Fruit fly (Drosophila melanogaster): ENCODE data around the gene CG31278.

DNA sequence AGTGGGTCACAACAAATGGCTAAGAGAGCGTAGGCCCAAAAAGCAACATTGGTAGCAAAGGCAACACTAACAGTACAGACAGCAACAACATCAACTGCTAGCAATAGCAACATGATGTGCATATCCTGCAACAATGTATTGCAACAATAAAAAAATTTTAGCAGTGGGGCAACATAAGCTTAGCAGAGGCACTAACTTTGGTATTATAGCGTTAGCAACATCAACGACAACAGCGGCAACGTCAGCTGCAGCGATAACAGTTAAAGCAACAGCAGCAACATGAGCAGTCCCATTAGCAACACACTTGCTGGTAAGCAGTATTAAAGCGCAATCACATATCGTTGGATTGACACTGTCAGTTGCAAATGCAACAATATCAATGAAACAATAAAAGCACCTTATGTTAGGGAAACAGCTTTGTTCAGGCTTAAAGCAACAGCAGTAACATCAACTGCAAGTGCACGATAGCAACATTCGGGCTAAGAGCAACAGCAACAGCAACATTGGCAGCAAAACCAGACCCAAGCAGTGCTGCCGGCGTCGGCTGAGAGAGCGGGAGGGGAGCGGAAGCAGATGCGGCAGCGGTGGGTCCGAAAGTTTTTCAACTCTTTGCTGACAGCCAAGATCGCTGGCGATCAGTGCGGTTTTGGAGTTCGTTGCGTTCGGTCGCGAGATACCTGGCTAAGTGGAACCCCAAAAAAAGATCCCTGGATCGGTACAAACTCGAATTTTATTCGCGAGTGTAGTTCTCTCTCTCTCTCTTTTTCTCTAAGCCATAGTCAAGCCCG, 21.6 kb downstream of the CG31278 start, which contains the start of gene Skel:
- no peak for TF ChIP-seq toe (GFP tag; optimal IDR thresholded peaks at IDR 0.05)
- no peak for TF ChIP-seq kay (GFP tag; ENCODE audit: borderline replicate concordance)
- TF ChIP-seq CG33017 (tag; optimal IDR thresholded peaks at IDR 0.05), result no peak
- TF ChIP-seq pad (GFP tag; optimal IDR thresholded peaks at IDR 0.05), result no peak
- TF ChIP-seq tj (GFP tag; optimal IDR thresholded peaks at IDR 0.05), result no peak
- no peak for TF ChIP-seq CG14711 (tag; optimal IDR thresholded peaks at IDR 0.05)
- no peak for TF ChIP-seq ovo (GFP tag; optimal IDR thresholded peaks at IDR 0.05)
- no peak for TF ChIP-seq CG7101 (tag; optimal IDR thresholded peaks at IDR 0.05)
- no peak for TF ChIP-seq cnc (optimal IDR thresholded peaks at IDR 0.05)
- no peak for TF ChIP-seq Crg-1 (GFP tag; optimal IDR thresholded peaks at IDR 0.05)

All from whole organism, adult.